Fruit fly (Drosophila melanogaster) whole organism: ENCODE data around the gene Mp.

Experiments used
- CG8478 ChIP-seq: fragments of >200 bp; optimal IDR thresholded peaks from 2 replicates; lab custom pipeline; 2018; ENCODE audit warnings: inconsistent platforms
- Dll ChIP-seq: fragments of >200 bp; optimal IDR thresholded peaks from 2 replicates; lab custom pipeline; 2017

DNA sequence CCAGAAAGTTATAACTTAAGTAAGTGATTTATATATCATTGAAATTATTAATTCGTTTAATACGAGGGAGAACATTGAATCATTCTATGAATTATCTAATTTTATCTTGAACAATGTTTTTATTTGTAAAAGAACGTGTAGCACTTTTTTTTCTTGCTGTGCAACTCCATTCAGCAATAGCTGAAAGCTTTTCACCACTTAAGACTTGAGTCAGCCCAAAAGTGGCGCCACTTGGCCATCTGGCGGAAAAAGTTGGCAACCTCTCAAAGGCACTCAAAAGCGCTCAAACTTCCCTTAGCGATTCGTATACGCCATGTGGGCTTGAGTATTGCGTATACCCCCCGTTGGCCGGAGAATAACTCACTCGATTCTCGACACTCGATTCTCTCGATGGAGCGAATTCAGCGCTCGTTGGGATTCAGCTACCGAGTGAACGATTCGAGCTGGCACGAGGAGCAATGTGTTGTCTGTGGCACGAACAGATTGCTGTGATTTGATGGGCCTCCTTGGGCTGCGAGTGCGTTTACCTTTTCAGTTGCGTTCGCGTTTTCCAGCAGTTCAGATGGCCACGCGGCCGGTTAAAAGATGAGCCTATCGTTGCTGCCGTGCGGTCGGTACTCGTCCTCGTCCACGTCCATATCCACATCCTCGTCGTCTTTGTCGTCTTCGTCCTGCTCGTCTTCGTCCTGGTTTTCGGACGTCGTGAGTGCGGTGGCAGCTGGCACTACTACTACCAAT, 15.1 kb downstream of the Mp start:
- TF ChIP-seq CG8478 (lab: Kevin White, UChicago) (no peak), Dll (lab: Kevin White, UChicago) (no peak)
